Fruit fly (Drosophila melanogaster) whole organism, pupa: ENCODE measurements around the gene Nepl17.

Source experiments
- CG10348 ChIP-seq: fragments of 200-800 bp; sonication (Bioruptor generic); IDR thresholded peaks from 2 replicates; pipeline ENCODE4 v1.3.6; 2022; ENCODE audit warnings: missing biosample characterization, missing genetic modification characterization
- CG12605 ChIP-seq: fragments of 200-800 bp; sonication (Bioruptor generic); IDR thresholded peaks from 2 replicates; pipeline ENCODE4 v1.3.6; 2022; ENCODE audit warnings: missing biosample characterization, missing genetic modification characterization
- CG13204 ChIP-seq: fragments of 200-800 bp; sonication (Bioruptor generic); optimal IDR thresholded peaks from 2 replicates; lab custom pipeline; 2018; ENCODE audit warnings: missing biosample characterization, mild to moderate bottlenecking, missing genetic modification characterization, moderate library complexity
- CG14655 ChIP-seq: fragments of 200-800 bp; sonication (Bioruptor generic); optimal IDR thresholded peaks from 3 replicates; lab custom pipeline; 2017; ENCODE audit warnings: mild to moderate bottlenecking, missing biosample characterization, missing genetic modification reagents, missing genetic modification characterization
- CG15710 ChIP-seq: fragments of 200-800 bp; sonication (Bioruptor generic); optimal IDR thresholded peaks from 2 replicates; lab custom pipeline; 2018; ENCODE audit warnings: missing biosample characterization, mild to moderate bottlenecking, missing genetic modification characterization, moderate library complexity
- CG17806 ChIP-seq: fragments of 200-800 bp; sonication (Bioruptor generic); optimal IDR thresholded peaks from 2 replicates; lab custom pipeline; 2018; ENCODE audit warnings: missing biosample characterization, mild to moderate bottlenecking, missing genetic modification characterization, moderate library complexity
- CG32121 ChIP-seq: fragments of 200-800 bp; sonication (Bioruptor generic); IDR thresholded peaks from 2 replicates; pipeline ENCODE4 v1.3.6; 2022; ENCODE audit warnings: missing biosample characterization, missing genetic modification characterization
- CG34367 ChIP-seq: fragments of 200-800 bp; sonication (Bioruptor generic); optimal IDR thresholded peaks from 2 replicates; lab custom pipeline; 2018; ENCODE audit warnings: missing biosample characterization, mild to moderate bottlenecking, missing genetic modification characterization
- CG4496 ChIP-seq: fragments of 200-800 bp; sonication (Bioruptor generic); IDR thresholded peaks from 3 replicates; pipeline ENCODE4 v1.3.6; 2022; ENCODE audit warnings: missing biosample characterization, missing genetic modification characterization
- CG8159 ChIP-seq: fragments of 200-800 bp; sonication (Bioruptor generic); optimal IDR thresholded peaks from 3 replicates; lab custom pipeline; 2018; ENCODE audit warnings: missing biosample characterization, mild to moderate bottlenecking, missing genetic modification characterization, moderate library complexity
- CG8301 ChIP-seq: fragments of 200-800 bp; sonication (Bioruptor generic); optimal IDR thresholded peaks from 2 replicates; lab custom pipeline; 2018; ENCODE audit warnings: missing biosample characterization, mild to moderate bottlenecking, missing genetic modification characterization
- CG9948 ChIP-seq: fragments of 200-800 bp; sonication (Bioruptor generic); optimal IDR thresholded peaks from 2 replicates; lab custom pipeline; 2018; ENCODE audit warnings: missing biosample characterization, mild to moderate bottlenecking, missing genetic modification characterization, moderate library complexity
- D1 ChIP-seq: fragments of 200-800 bp; sonication (Bioruptor generic); optimal IDR thresholded peaks from 2 replicates; lab custom pipeline; 2018; ENCODE audit warnings: missing biosample characterization, mild to moderate bottlenecking, missing genetic modification characterization, moderate library complexity
- EcR ChIP-seq: fragments of 200-800 bp; sonication (Bioruptor generic); optimal IDR thresholded peaks from 3 replicates; lab custom pipeline; 2019; ENCODE audit warnings: missing biosample characterization, missing genetic modification characterization, mild to moderate bottlenecking, moderate library complexity, missing genetic modification reagents
- Ets98B ChIP-seq: fragments of 200-800 bp; sonication (Bioruptor generic); IDR thresholded peaks from 2 replicates; pipeline ENCODE4 v1.3.6; 2022; ENCODE audit warnings: missing biosample characterization, missing genetic modification characterization
- Pif1A ChIP-seq: fragments of 200-800 bp; sonication (Bioruptor generic); optimal IDR thresholded peaks from 3 replicates; lab custom pipeline; 2016; ENCODE audit warnings: missing biosample characterization, missing genetic modification characterization
- Pif1B ChIP-seq: fragments of 200-800 bp; sonication (Bioruptor generic); optimal IDR thresholded peaks from 3 replicates; lab custom pipeline; 2016; ENCODE audit warnings: missing biosample characterization, missing genetic modification characterization
- Snoo ChIP-seq: fragments of 200-800 bp; sonication (Bioruptor generic); optimal IDR thresholded peaks from 3 replicates; lab custom pipeline; 2017; ENCODE audit warnings: missing biosample characterization, mild to moderate bottlenecking, missing genetic modification characterization, inconsistent platforms
- fd96Ca ChIP-seq: fragments of 200-800 bp; sonication (Bioruptor generic); IDR thresholded peaks from 3 replicates; pipeline ENCODE4 v1.3.6; 2022; ENCODE audit warnings: missing biosample characterization, missing genetic modification characterization
- gl ChIP-seq: fragments of 200-800 bp; sonication (Bioruptor generic); optimal IDR thresholded peaks from 2 replicates; lab custom pipeline; 2018; ENCODE audit warnings: missing biosample characterization, mild to moderate bottlenecking, missing genetic modification characterization
- rn ChIP-seq: fragments of 200-800 bp; sonication (Bioruptor generic); IDR thresholded peaks from 2 replicates; pipeline ENCODE4 v1.3.6; 2022; ENCODE audit warnings: missing biosample characterization, missing genetic modification characterization

Nepl17 gene

DNA sequence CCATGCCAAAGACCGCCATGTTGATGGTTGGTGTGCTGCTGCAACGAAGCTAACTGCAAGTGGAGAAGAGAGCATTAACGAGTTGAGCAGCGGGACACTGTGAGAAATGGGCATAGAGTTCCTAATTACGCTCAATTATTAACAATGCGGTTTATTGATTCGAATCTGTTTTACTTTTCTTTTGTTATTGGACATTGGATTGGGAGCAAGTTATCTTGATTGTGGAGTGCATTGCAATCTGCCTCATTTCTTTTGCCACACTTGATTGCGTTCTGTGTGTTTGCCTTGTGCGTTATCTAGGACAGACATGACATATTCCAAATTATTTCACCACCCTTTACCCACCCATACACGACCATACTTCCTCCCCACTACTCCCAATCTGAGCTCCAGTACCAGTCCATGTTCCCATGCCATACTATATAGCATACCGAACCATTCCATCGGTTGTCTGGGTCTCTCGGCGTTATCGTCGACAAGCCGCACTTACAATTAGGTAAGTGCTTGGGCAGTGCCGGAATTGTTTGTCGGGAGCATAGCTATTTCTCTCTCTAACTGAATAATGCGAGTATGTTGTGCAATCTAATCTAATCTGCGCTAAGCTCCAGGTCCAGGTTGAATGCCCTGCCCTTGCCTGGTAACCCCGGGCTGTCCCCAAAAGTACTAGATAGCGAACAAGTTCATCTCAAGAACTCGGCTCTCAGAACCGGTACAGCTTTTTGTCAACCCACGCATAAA is 15.2 kb upstream of the Nepl17 start:
- TF ChIP-seq CG13204, result no peak
- peak; percentile 30; the same call in 1 of the 2 replicates for TF ChIP-seq CG32121
- peak; percentile 62 for TF ChIP-seq CG14655 (GFP tag; lab: Kevin White, UChicago)
- no peak for TF ChIP-seq EcR (GFP tag; lab: Kevin White, UChicago)
- peak; percentile 17 for TF ChIP-seq CG9948 (tag; lab: Kevin White, UChicago)
- peak; percentile 38 for TF ChIP-seq Pif1A (GFP tag; lab: Kevin White, UChicago)
- no peak for TF ChIP-seq D1 (tag; lab: Kevin White, UChicago)
- TF ChIP-seq rn, result no peak
- TF ChIP-seq CG4496 (GFP tag; lab: Robert Waterston, UW), result peak; percentile 68; the same call in 2 of the 3 replicates
- peak; percentile 43 for TF ChIP-seq CG8159 (tag; lab: Kevin White, UChicago)
- no peak for TF ChIP-seq gl (tag; lab: Kevin White, UChicago)
- peak; percentile 86 for TF ChIP-seq fd96Ca
- peak; percentile 16; the same call in 1 of the 2 replicates for TF ChIP-seq CG12605 (GFP tag; lab: Robert Waterston, UW)
- TF ChIP-seq CG8301 (tag; lab: Kevin White, UChicago), result peak; percentile 68
- TF ChIP-seq CG34367 (tag; lab: Kevin White, UChicago), result peak; percentile 48
- no peak for TF ChIP-seq CG10348 (GFP tag; lab: Robert Waterston, UW)
- TF ChIP-seq Snoo (tag; lab: Kevin White, UChicago), result no peak
- peak; percentile 50 for TF ChIP-seq CG15710 (tag; lab: Kevin White, UChicago)
- peak; percentile 70 for TF ChIP-seq Ets98B
- peak; percentile 37 for TF ChIP-seq CG17806 (tag; lab: Kevin White, UChicago)
- peak; percentile 22 for TF ChIP-seq Pif1B (GFP tag; lab: Kevin White, UChicago)

dm6 chr3R:28858241-28858647 is 14.5 kb upstream of the Nepl17 start:
- TF ChIP-seq CG4496 (GFP tag; lab: Robert Waterston, UW), result peak; percentile 90
- TF ChIP-seq gl (tag; lab: Kevin White, UChicago), result peak; percentile 97
- TF ChIP-seq Pif1B (GFP tag; lab: Kevin White, UChicago), result peak; percentile 74
- TF ChIP-seq CG17806 (tag; lab: Kevin White, UChicago), result peak; percentile 78
- TF ChIP-seq CG15710 (tag; lab: Kevin White, UChicago), result peak; percentile 87
- TF ChIP-seq rn, result no peak
- TF ChIP-seq Snoo (tag; lab: Kevin White, UChicago), result peak; percentile 70
- TF ChIP-seq CG14655 (GFP tag; lab: Kevin White, UChicago), result peak; percentile 78
- peak; percentile 96 for TF ChIP-seq CG13204
- TF ChIP-seq CG12605 (GFP tag; lab: Robert Waterston, UW), result peak; percentile 85
- TF ChIP-seq Pif1A (GFP tag; lab: Kevin White, UChicago), result peak; percentile 90
- peak; percentile 78 for TF ChIP-seq CG9948 (tag; lab: Kevin White, UChicago)
- TF ChIP-seq CG10348 (GFP tag; lab: Robert Waterston, UW), result no peak
- peak; percentile 53 for TF ChIP-seq fd96Ca
- TF ChIP-seq CG32121, result peak; percentile 54
- peak; percentile 88 for TF ChIP-seq CG8159 (tag; lab: Kevin White, UChicago)
- TF ChIP-seq Ets98B, result peak; percentile 53; the same call in 1 of the 2 replicates
- TF ChIP-seq CG34367 (tag; lab: Kevin White, UChicago), result peak; percentile 78
- peak; percentile 53 for TF ChIP-seq EcR (GFP tag; lab: Kevin White, UChicago)
- TF ChIP-seq CG8301 (tag; lab: Kevin White, UChicago), result peak; percentile 62
- TF ChIP-seq D1 (tag; lab: Kevin White, UChicago), result peak; percentile 67

DNA sequence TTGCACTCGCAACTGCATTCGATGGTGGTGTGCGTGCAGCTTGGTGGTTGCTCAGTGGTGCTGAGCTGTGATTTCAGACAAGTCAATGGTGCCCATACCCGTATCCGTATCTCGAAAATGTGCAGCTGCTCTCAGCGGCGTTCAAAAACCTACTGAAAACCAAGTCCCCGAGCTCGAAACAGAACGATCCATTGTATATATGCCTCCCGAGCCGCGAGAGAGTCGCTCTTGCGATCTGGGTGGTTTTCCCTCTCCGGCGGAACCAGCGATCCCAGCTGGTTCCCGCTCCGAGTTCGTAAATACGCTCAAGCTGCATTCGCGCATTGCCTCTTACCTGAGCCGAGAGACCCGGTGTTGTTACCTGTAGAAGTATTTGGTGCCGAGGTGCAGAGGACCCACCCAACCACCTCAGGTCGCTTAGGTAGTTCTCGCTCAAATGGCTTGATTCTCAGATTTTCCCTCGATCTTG is 13.6 kb upstream of the Nepl17 start, which contains the start of gene Inx3:
Gene Inx3, minus strand, starts transcription at position 440 of the 469 bp plus-strand sequence.
- TF ChIP-seq CG34367 (tag; lab: Kevin White, UChicago) (no peak), CG17806 (tag; lab: Kevin White, UChicago) (no peak), CG10348 (GFP tag; lab: Robert Waterston, UW) (no peak), Ets98B (peak; percentile 73; the same call in 1 of the 2 replicates), CG8159 (tag; lab: Kevin White, UChicago) (no peak), CG32121 (peak; percentile 44; the same call in 1 of the 2 replicates), CG13204 (peak; percentile 50), gl (tag; lab: Kevin White, UChicago) (peak; percentile 28), CG8301 (tag; lab: Kevin White, UChicago) (no peak), Snoo (tag; lab: Kevin White, UChicago) (peak; percentile 48), rn (no peak), CG15710 (tag; lab: Kevin White, UChicago) (no peak), CG14655 (GFP tag; lab: Kevin White, UChicago) (no peak), fd96Ca (peak; percentile 45; the same call in 1 of the 3 replicates), Pif1B (GFP tag; lab: Kevin White, UChicago) (peak; percentile 61), EcR (GFP tag; lab: Kevin White, UChicago) (peak; percentile 50), D1 (tag; lab: Kevin White, UChicago) (no peak), CG4496 (GFP tag; lab: Robert Waterston, UW) (peak; percentile 61; the same call in 2 of the 3 replicates), CG12605 (GFP tag; lab: Robert Waterston, UW) (0 out of 2 replicates have a peak, but pooled peaks have one; percentile 26), Pif1A (GFP tag; lab: Kevin White, UChicago) (no peak), CG9948 (tag; lab: Kevin White, UChicago) (no peak)
- TF ChIP-seq, all 21 proteins: peak for 10

dm6 chr3R:28860582-28860981 is 12.1 kb upstream of the Nepl17 start:
- TF ChIP-seq CG15710 (tag; lab: Kevin White, UChicago) (no peak), EcR (GFP tag; lab: Kevin White, UChicago) (peak; percentile 42)
- TF ChIP-seq, all 21 proteins: peak for 1
